Fruit fly (Drosophila melanogaster): ENCODE data around the gene CG46519.
"Not testable (repeated sequence)": the region's sequence is repeated elsewhere in the genome, so short reads cannot be mapped to it uniquely, and the experiment has no call there.

DNA sequence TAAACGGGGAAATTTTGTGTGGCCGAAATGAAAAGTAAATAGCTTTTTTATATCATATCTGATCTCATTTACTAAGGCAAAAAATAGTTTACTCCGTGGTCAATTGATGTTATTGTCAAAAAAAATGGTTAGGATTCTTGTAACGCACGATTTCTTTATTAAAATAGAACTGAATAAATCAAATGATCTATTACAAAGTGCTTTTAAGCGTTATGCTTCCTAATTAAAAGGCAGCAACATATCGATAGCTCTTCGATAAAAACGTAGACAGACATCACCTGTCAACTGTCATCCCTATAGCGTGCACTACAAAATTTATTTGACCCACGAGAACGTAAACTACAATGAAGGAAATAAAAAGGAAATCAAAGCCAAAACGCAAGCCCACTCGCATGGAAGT is at the start of gene CG46519:
- not testable (repeated sequence) for TF ChIP-seq pad (GFP tag; optimal IDR thresholded peaks at IDR 0.05); kay (GFP tag; ENCODE audit: borderline replicate concordance); Clk (GFP tag; optimal IDR thresholded peaks at IDR 0.05); ovo (GFP tag; optimal IDR thresholded peaks at IDR 0.05); Crg-1 (GFP tag; optimal IDR thresholded peaks at IDR 0.05); cnc (optimal IDR thresholded peaks at IDR 0.05); tj (GFP tag; optimal IDR thresholded peaks at IDR 0.05); CG7045 (GFP tag; optimal IDR thresholded peaks at IDR 0.05); CG33017 (tag; optimal IDR thresholded peaks at IDR 0.05); bab1 (GFP tag; optimal IDR thresholded peaks at IDR 0.05)
